Fruit fly (Drosophila melanogaster): ENCODE data around the gene Poxm.

Poxm gene

dm6 chr3R:8277494-8278293 lies 55.9 kb downstream of the Poxm start, which contains the start of gene ato (continued):
- no peak for TF ChIP-seq CG31365 (tag; optimal IDR thresholded peaks at IDR 0.05)
- TF ChIP-seq lbe (GFP tag; optimal IDR thresholded peaks at IDR 0.05): no peak
- peak; percentile 95 for TF ChIP-seq HLHmδ (GFP tag; optimal IDR thresholded peaks at IDR 0.05)
- no peak for TF ChIP-seq CG3281 (GFP tag; optimal IDR thresholded peaks at IDR 0.05)
- no peak for TF ChIP-seq ranshi (GFP tag; IDR thresholded peaks at IDR 0.05)
- no peak for TF ChIP-seq corto (GFP tag; optimal IDR thresholded peaks at IDR 0.05)
- no peak for TF ChIP-seq Aef1 (GFP tag; IDR thresholded peaks at IDR 0.05)
- TF ChIP-seq Pdp1 (GFP tag; optimal IDR thresholded peaks at IDR 0.05): no peak
- TF ChIP-seq zf30C (GFP tag; optimal IDR thresholded peaks at IDR 0.05): no peak
- no peak for TF ChIP-seq ind (GFP tag; optimal IDR thresholded peaks at IDR 0.05)
- TF ChIP-seq unc-4 (GFP tag; IDR thresholded peaks at IDR 0.05; ENCODE audit: partially characterized antibody): no peak
- TF ChIP-seq Optix (GFP tag; IDR thresholded peaks at IDR 0.05): no peak
- no peak for TF ChIP-seq BEAF-32 (GFP tag; optimal IDR thresholded peaks at IDR 0.05)
- no peak for TF ChIP-seq Lhr (GFP tag; optimal IDR thresholded peaks at IDR 0.05)
- TF ChIP-seq CG6654 (GFP tag; optimal IDR thresholded peaks at IDR 0.05): no peak
- TF ChIP-seq crp (GFP tag; optimal IDR thresholded peaks at IDR 0.05): no peak
- TF ChIP-seq CG6689 (GFP tag; IDR thresholded peaks at IDR 0.05): no peak
- peak; percentile 41 for TF ChIP-seq Neu2 (GFP tag; optimal IDR thresholded peaks at IDR 0.05; ENCODE audit: borderline replicate concordance)
- TF ChIP-seq cas (GFP tag; IDR thresholded peaks at IDR 0.05): no peak
- no peak for TF ChIP-seq ERR (GFP tag; optimal IDR thresholded peaks at IDR 0.05)
- peak; percentile 53 for TF ChIP-seq sens (GFP tag)
- no peak for TF ChIP-seq CG1602 (GFP tag; optimal IDR thresholded peaks at IDR 0.05)
- TF ChIP-seq Ets65A (GFP tag): peak; percentile 15
- no peak for TF ChIP-seq sr (GFP tag; IDR thresholded peaks at IDR 0.05)
- no peak; the same call in 3 of the 4 replicates for TF ChIP-seq Dll (GFP tag; IDR thresholded peaks at IDR 0.05; ENCODE audit: partially characterized antibody)
- TF ChIP-seq CG15269 (tag; optimal IDR thresholded peaks at IDR 0.05): no peak
- TF ChIP-seq chn (GFP tag; optimal IDR thresholded peaks at IDR 0.05): no peak
- no peak for TF ChIP-seq odd (GFP tag; optimal IDR thresholded peaks at IDR 0.05)
- TF ChIP-seq wdn (GFP tag; IDR thresholded peaks at IDR 0.05): no peak
- no peak for TF ChIP-seq amos (GFP tag; IDR thresholded peaks at IDR 0.05; ENCODE audit: partially characterized antibody)
- no peak for TF ChIP-seq p53 (GFP tag; optimal IDR thresholded peaks at IDR 0.05)
- no peak for TF ChIP-seq dimm (GFP tag; IDR thresholded peaks at IDR 0.05)
- no peak for TF ChIP-seq Dad (GFP tag; optimal IDR thresholded peaks at IDR 0.05)
- peak; percentile 90 for TF ChIP-seq Deaf1 (tag; optimal IDR thresholded peaks at IDR 0.05)
- TF ChIP-seq peb (GFP tag; IDR thresholded peaks at IDR 0.05): no peak
- no peak for TF ChIP-seq CG4404 (GFP tag; IDR thresholded peaks at IDR 0.05)

DNA sequence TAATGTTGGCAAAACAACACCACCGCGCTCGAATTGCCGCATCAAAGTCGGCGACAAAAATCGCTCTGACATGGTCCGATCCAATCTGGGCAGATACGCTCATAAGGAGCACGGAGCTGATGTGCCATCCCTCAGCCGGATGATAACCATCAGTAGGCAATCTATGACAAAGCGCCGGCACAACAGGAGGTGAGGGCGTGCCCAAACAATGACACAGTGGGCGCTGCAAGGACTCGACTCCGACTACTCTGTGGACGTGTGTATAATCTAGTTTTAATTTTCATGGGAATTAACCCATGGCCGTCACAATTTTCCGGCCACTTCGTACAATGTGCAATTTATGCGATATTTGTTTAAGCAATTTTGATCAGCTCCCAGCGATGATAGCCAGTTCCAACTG lies 58.6 kb downstream of the Poxm start:
- TF ChIP-seq tll (GFP tag; optimal IDR thresholded peaks at IDR 0.05) (peak in 1 of 2 experiments; percentile 10), zen (tag; optimal IDR thresholded peaks at IDR 0.05) (peak; percentile 89), D (optimal IDR thresholded peaks at IDR 0.05) (peak; percentile 76), D (GFP tag; optimal IDR thresholded peaks at IDR 0.05) (no peak), az2 (GFP tag; optimal IDR thresholded peaks at IDR 0.05) (no peak), CG15479 (GFP tag; optimal IDR thresholded peaks at IDR 0.05) (peak; percentile 32), CG7271 (tag; optimal IDR thresholded peaks at IDR 0.05) (no peak), twi (tag; optimal IDR thresholded peaks at IDR 0.05) (peak; percentile 77), prd (optimal IDR thresholded peaks at IDR 0.05) (no peak), prd (GFP tag; IDR thresholded peaks at IDR 0.05) (peak; percentile 72; the same call in 2 of the 3 replicates)
